Worm (Caenorhabditis elegans) whole organism, L3 larva: ENCODE data around the gene ZK666.8.
"Not testable (repeated sequence)": the region's sequence is repeated elsewhere in the genome, so short reads cannot be mapped to it uniquely, and the experiment has no call there.

Experiments used
- R02D3.7 ChIP-seq: fragments of 150-350 bp; optimal IDR thresholded peaks from 2 replicates; lab custom pipeline; 2014; ENCODE audit warnings: missing biosample characterization, missing genetic modification characterization
- ZK546.5 ChIP-seq: sonication (generic microtip); optimal IDR thresholded peaks from 2 replicates; lab custom pipeline; 2017; ENCODE audit warnings: missing biosample characterization, missing genetic modification characterization
- aly-2 ChIP-seq: fragments of 150-350 bp; optimal IDR thresholded peaks from 2 replicates; lab custom pipeline; 2014; ENCODE audit warnings: missing biosample characterization, missing genetic modification characterization
- ama-1 ChIP-seq: fragments of 150-350 bp; optimal IDR thresholded peaks from 2 replicates; lab custom pipeline; 2018
- ceh-16 ChIP-seq: sonication (generic microtip); optimal IDR thresholded peaks from 2 replicates; lab custom pipeline; 2017; ENCODE audit warnings: missing biosample characterization, missing genetic modification characterization
- ceh-28 ChIP-seq: fragments of 150-350 bp; optimal IDR thresholded peaks from 2 replicates; lab custom pipeline; 2014; ENCODE audit warnings: missing biosample characterization, missing genetic modification reagents, missing genetic modification characterization
- ceh-82 ChIP-seq: fragments of 150-350 bp; optimal IDR thresholded peaks from 2 replicates; lab custom pipeline; 2014; ENCODE audit warnings: missing biosample characterization, missing genetic modification characterization
- ceh-9 ChIP-seq: sonication (generic microtip); optimal IDR thresholded peaks from 2 replicates; lab custom pipeline; 2018; ENCODE audit warnings: missing biosample characterization, missing genetic modification characterization
- daf-12 ChIP-seq: fragments of 150-350 bp; optimal IDR thresholded peaks from 2 replicates; lab custom pipeline; 2014; ENCODE audit warnings: missing biosample characterization, missing genetic modification reagents, missing genetic modification characterization
- egl-27 ChIP-seq: sonication (generic microtip); optimal IDR thresholded peaks from 4 replicates; lab custom pipeline; 2017; ENCODE audit warnings: missing biosample characterization, missing genetic modification reagents, missing genetic modification characterization
- egl-5 ChIP-seq: fragments of 150-350 bp; optimal IDR thresholded peaks from 2 replicates; lab custom pipeline; 2017; ENCODE audit warnings: missing biosample characterization, missing genetic modification reagents, missing genetic modification characterization, inconsistent platforms
- elt-1 ChIP-seq: fragments of 150-350 bp; optimal IDR thresholded peaks from 2 replicates; lab custom pipeline; 2014; ENCODE audit warnings: missing biosample characterization, missing genetic modification characterization
- elt-2 ChIP-seq: sonication (generic microtip); optimal IDR thresholded peaks from 2 replicates; lab custom pipeline; 2016; ENCODE audit warnings: missing genetic modification reagents, mild to moderate bottlenecking, missing genetic modification characterization, missing compliant biosample characterization
- elt-3 ChIP-seq, 3 experiments: fragments of 150-350 bp in 1 of 3; sonication (generic microtip) in 2 of 3; optimal IDR thresholded peaks; 2 replicates in 2 of 3; 4 replicates in 1 of 3; lab custom pipeline; 2014 to 2017; ENCODE audit warnings: missing biosample characterization in 3 of 3, missing genetic modification characterization in 3 of 3
- eor-1 ChIP-seq, 2 experiments: fragments of 150-350 bp; optimal IDR thresholded peaks; 2 replicates each; lab custom pipeline; 2014 to 2018; ENCODE audit warnings: missing biosample characterization in 2 of 2, missing genetic modification characterization in 2 of 2
- fkh-10 ChIP-seq: sonication (generic microtip); optimal IDR thresholded peaks from 2 replicates; lab custom pipeline; 2017; ENCODE audit warnings: missing biosample characterization, missing genetic modification reagents, missing genetic modification characterization
- fkh-2 ChIP-seq: fragments of 150-350 bp; optimal IDR thresholded peaks from 2 replicates; lab custom pipeline; 2014; ENCODE audit warnings: missing biosample characterization, missing genetic modification reagents, missing genetic modification characterization
- fos-1 ChIP-seq: fragments of 150-350 bp; optimal IDR thresholded peaks from 2 replicates; lab custom pipeline; 2014; ENCODE audit warnings: missing biosample characterization, missing genetic modification characterization
- hmg-11 ChIP-seq: sonication (generic microtip); optimal IDR thresholded peaks from 2 replicates; lab custom pipeline; 2016; ENCODE audit warnings: missing genetic modification characterization, missing compliant biosample characterization
- jun-1 ChIP-seq: fragments of 150-350 bp; optimal IDR thresholded peaks from 2 replicates; lab custom pipeline; 2014; ENCODE audit warnings: missing biosample characterization, missing genetic modification reagents, missing genetic modification characterization
- lin-15B ChIP-seq: fragments of 150-350 bp; optimal IDR thresholded peaks from 2 replicates; lab custom pipeline; 2014; ENCODE audit warnings: missing biosample characterization, missing genetic modification characterization
- lin-39 ChIP-seq: fragments of 150-350 bp; optimal IDR thresholded peaks from 2 replicates; lab custom pipeline; 2018; ENCODE audit warnings: missing biosample characterization, missing genetic modification reagents, missing genetic modification characterization
- lsy-12 ChIP-seq: sonication (generic microtip); optimal IDR thresholded peaks from 2 replicates; lab custom pipeline; 2016; ENCODE audit warnings: mild to moderate bottlenecking, missing genetic modification characterization, missing compliant biosample characterization
- mdl-1 ChIP-seq: fragments of 150-350 bp; optimal IDR thresholded peaks from 2 replicates; lab custom pipeline; 2014; ENCODE audit warnings: missing biosample characterization, missing genetic modification characterization
- mml-1 ChIP-seq: fragments of 150-350 bp; sonication (generic microtip); optimal IDR thresholded peaks from 3 replicates; lab custom pipeline; 2014; ENCODE audit warnings: missing biosample characterization, missing genetic modification characterization
- nfya-1 ChIP-seq: sonication (generic microtip); optimal IDR thresholded peaks from 2 replicates; lab custom pipeline; 2017; ENCODE audit warnings: missing genetic modification characterization, mild to moderate bottlenecking, missing compliant biosample characterization, antibody characterized with exemption, moderate library complexity; ENCODE audit not compliant: insufficient read depth
- nhr-11 ChIP-seq: fragments of 150-350 bp; optimal IDR thresholded peaks from 2 replicates; lab custom pipeline; 2014; ENCODE audit warnings: missing biosample characterization, missing genetic modification characterization
- nhr-12 ChIP-seq: fragments of 150-350 bp; optimal IDR thresholded peaks from 2 replicates; lab custom pipeline; 2014; ENCODE audit warnings: missing biosample characterization, missing genetic modification characterization
- nhr-23 ChIP-seq: fragments of 150-350 bp; optimal IDR thresholded peaks from 2 replicates; lab custom pipeline; 2014; ENCODE audit warnings: missing biosample characterization, missing genetic modification reagents, missing genetic modification characterization
- nhr-237 ChIP-seq: fragments of 150-350 bp; optimal IDR thresholded peaks from 2 replicates; lab custom pipeline; 2014; ENCODE audit warnings: missing biosample characterization, missing genetic modification characterization
- nhr-25 ChIP-seq: sonication (generic microtip); optimal IDR thresholded peaks from 2 replicates; lab custom pipeline; 2017; ENCODE audit warnings: missing biosample characterization, missing genetic modification characterization
- nhr-28 ChIP-seq: fragments of 150-350 bp; optimal IDR thresholded peaks from 2 replicates; lab custom pipeline; 2014; ENCODE audit warnings: missing biosample characterization, missing genetic modification characterization
- nhr-43 ChIP-seq: sonication (generic microtip); optimal IDR thresholded peaks from 2 replicates; lab custom pipeline; 2016; ENCODE audit warnings: mild to moderate bottlenecking, missing genetic modification characterization, missing compliant biosample characterization; ENCODE audit not compliant: poor library complexity, severe bottlenecking
- nhr-67 ChIP-seq: fragments of 150-350 bp; optimal IDR thresholded peaks from 2 replicates; lab custom pipeline; 2014; ENCODE audit warnings: missing biosample characterization, missing genetic modification characterization
- nhr-76 ChIP-seq: fragments of 150-350 bp; sonication (generic microtip); optimal IDR thresholded peaks from 5 replicates; lab custom pipeline; 2014; ENCODE audit warnings: missing biosample characterization, missing genetic modification characterization
- nhr-77 ChIP-seq: fragments of 150-350 bp; optimal IDR thresholded peaks from 2 replicates; lab custom pipeline; 2014; ENCODE audit warnings: missing biosample characterization, missing genetic modification characterization
- pha-4 ChIP-seq: fragments of 150-350 bp; optimal IDR thresholded peaks from 2 replicates; lab custom pipeline; 2014; ENCODE audit warnings: missing biosample characterization, missing genetic modification reagents, missing genetic modification characterization
- pqm-1 ChIP-seq: fragments of 150-350 bp; optimal IDR thresholded peaks from 2 replicates; lab custom pipeline; 2017; ENCODE audit warnings: missing biosample characterization, missing genetic modification characterization, inconsistent platforms
- sea-2 ChIP-seq: fragments of 150-350 bp; sonication (generic microtip); optimal IDR thresholded peaks from 4 replicates; lab custom pipeline; 2014; ENCODE audit warnings: missing biosample characterization, missing genetic modification reagents, missing genetic modification characterization
- skn-1 ChIP-seq: fragments of 150-350 bp; optimal IDR thresholded peaks from 2 replicates; lab custom pipeline; 2014; ENCODE audit warnings: missing biosample characterization, missing genetic modification characterization
- snpc-4 ChIP-seq: fragments of 150-350 bp; optimal IDR thresholded peaks from 2 replicates; lab custom pipeline; 2014; ENCODE audit warnings: missing biosample characterization, missing genetic modification characterization
- tbx-2 ChIP-seq: sonication (generic microtip); optimal IDR thresholded peaks from 2 replicates; lab custom pipeline; 2016; ENCODE audit warnings: mild to moderate bottlenecking, missing genetic modification characterization, missing compliant biosample characterization
- unc-39 ChIP-seq: sonication (generic microtip); optimal IDR thresholded peaks from 4 replicates; lab custom pipeline; 2017; ENCODE audit warnings: missing biosample characterization, missing genetic modification characterization
- unc-62 ChIP-seq: fragments of 150-350 bp; sonication (generic microtip); optimal IDR thresholded peaks from 4 replicates; lab custom pipeline; 2014; ENCODE audit warnings: missing biosample characterization, missing genetic modification reagents, missing genetic modification characterization
- zag-1 ChIP-seq: fragments of 150-350 bp; optimal IDR thresholded peaks from 2 replicates; lab custom pipeline; 2014; ENCODE audit warnings: missing biosample characterization, missing genetic modification characterization
- ztf-11 ChIP-seq: fragments of 150-350 bp; optimal IDR thresholded peaks from 2 replicates; lab custom pipeline; 2014; ENCODE audit warnings: missing biosample characterization, missing genetic modification characterization
- ztf-4 ChIP-seq: fragments of 150-350 bp; optimal IDR thresholded peaks from 2 replicates; lab custom pipeline; 2014; ENCODE audit warnings: missing biosample characterization, missing genetic modification characterization

ZK666.8 gene

ce11 chrII:10493034-10493433 is at the start of gene ZK666.8:
Gene ZK666.8 (minus strand): TSS chrII:10493134.
- not testable (repeated sequence) for TF ChIP-seq pha-4; nhr-25 (tag; lab: Kevin White, UChicago); hmg-11 (tag; lab: Kevin White, UChicago)

- TF ChIP-seq sea-2 (GFP tag; lab: Kevin White, UChicago) = no peak
- TF ChIP-seq lin-15B = peak; percentile 42
- TF ChIP-seq nhr-23 (tag; lab: Kevin White, UChicago) = peak; percentile 79
- TF ChIP-seq R02D3.7 (tag; lab: Kevin White, UChicago) = peak; percentile 96
- TF ChIP-seq ceh-82 (tag; lab: Kevin White, UChicago) = no peak
- TF ChIP-seq nhr-12 = no peak
- peak; percentile 32 for TF ChIP-seq aly-2
- peak; percentile 51 for TF ChIP-seq pqm-1 (tag; lab: Kevin White, UChicago)
- peak; percentile 78 for TF ChIP-seq ztf-4 (tag; lab: Kevin White, UChicago)
- no peak for TF ChIP-seq mdl-1
- TF ChIP-seq ZK546.5 (tag; lab: Kevin White, UChicago) = peak; percentile 23
- no peak for TF ChIP-seq elt-1 (tag; lab: Kevin White, UChicago)
- peak; percentile 57 for TF ChIP-seq jun-1 (tag; lab: Kevin White, UChicago)
- TF ChIP-seq nhr-237 (tag; lab: Kevin White, UChicago) = no peak
- peak; percentile 74 for TF ChIP-seq skn-1 (tag; lab: Kevin White, UChicago)
- TF ChIP-seq nhr-67 = no peak
- TF ChIP-seq tbx-2 (tag; lab: Kevin White, UChicago) = peak; percentile 60
- TF ChIP-seq nfya-1 (tag; lab: Kevin White, UChicago) = peak; percentile 66
- no peak for TF ChIP-seq mml-1
- TF ChIP-seq nhr-25 (tag; lab: Kevin White, UChicago) = peak; percentile 62
- no peak for TF ChIP-seq zag-1 (tag; lab: Kevin White, UChicago)
- no peak for TF ChIP-seq nhr-76 (tag; lab: Kevin White, UChicago)
- no peak for TF ChIP-seq egl-27
- peak; percentile 34 for TF ChIP-seq ceh-28
- no peak for TF ChIP-seq ztf-11 (tag; lab: Kevin White, UChicago)
- peak; percentile 62 for TF ChIP-seq lin-39 (tag; lab: Kevin White, UChicago)
- TF ChIP-seq nhr-43 (tag; lab: Kevin White, UChicago) = peak; percentile 79
- TF ChIP-seq egl-5 (tag; lab: Kevin White, UChicago) = no peak
- no peak for TF ChIP-seq nhr-11 (tag; lab: Kevin White, UChicago)
- TF ChIP-seq nhr-28 (tag; lab: Kevin White, UChicago) = peak; percentile 29
- TF ChIP-seq ama-1 (lab: Kevin White, UChicago) = peak; percentile 97
- no peak for TF ChIP-seq unc-62
- no peak for TF ChIP-seq unc-39 (tag; lab: Kevin White, UChicago)
- no peak for TF ChIP-seq snpc-4 (tag; lab: Kevin White, UChicago)
- TF ChIP-seq nhr-77 (tag; lab: Kevin White, UChicago) = no peak
- peak; percentile 95 for TF ChIP-seq lsy-12 (tag; lab: Kevin White, UChicago)
- no peak for TF ChIP-seq elt-3 (tag; optimal IDR thresholded peaks at IDR 0.05; lab: Kevin White, UChicago)
- no peak for TF ChIP-seq fkh-10 (GFP tag; lab: Kevin White, UChicago)
- TF ChIP-seq elt-2 (tag; lab: Kevin White, UChicago) = peak; percentile 56
- no peak for TF ChIP-seq fos-1
- no peak for TF ChIP-seq ceh-9 (tag; lab: Kevin White, UChicago)
- peak; percentile 91 for TF ChIP-seq pha-4
- TF ChIP-seq fkh-2 (tag; lab: Kevin White, UChicago) = no peak
- peak; percentile 4 for TF ChIP-seq hmg-11 (tag; lab: Kevin White, UChicago)
- no peak for TF ChIP-seq eor-1 (tag; optimal IDR thresholded peaks at IDR 0.05; lab: Kevin White, UChicago)
- TF ChIP-seq daf-12 (tag; lab: Kevin White, UChicago) = no peak
- no peak for TF ChIP-seq ceh-16 (tag; lab: Kevin White, UChicago)
Observed at ce11 chrII:10541923-10542486, 49.1 kb upstream of the ZK666.8 start, which contains the start of gene pro-1. Gene pro-1 (minus strand): TSS chrII:10541996.
